Fruit fly (Drosophila melanogaster): ENCODE data around the gene CG31211.
"Not testable (repeated sequence)": the region's sequence is repeated elsewhere in the genome, so short reads cannot be mapped to it uniquely, and the experiment has no call there.

The CG31211 gene

dm6 chr3R:11945450-11946317 is 3.8 kb upstream of the CG31211 start:
- TF ChIP-seq Clk (GFP tag; optimal IDR thresholded peaks at IDR 0.05) (no peak), CG1620 (GFP tag; optimal IDR thresholded peaks at IDR 0.05) (no peak), Crg-1 (GFP tag; optimal IDR thresholded peaks at IDR 0.05) (no peak), bab1 (GFP tag; optimal IDR thresholded peaks at IDR 0.05) (no peak), CG33017 (tag; optimal IDR thresholded peaks at IDR 0.05) (no peak), ovo (GFP tag; optimal IDR thresholded peaks at IDR 0.05) (no peak), kay (GFP tag; ENCODE audit: borderline replicate concordance) (no peak), cic (GFP tag; optimal IDR thresholded peaks at IDR 0.05) (no peak), cnc (optimal IDR thresholded peaks at IDR 0.05) (no peak), CG11617 (GFP tag; optimal IDR thresholded peaks at IDR 0.05) (no peak), CG7045 (GFP tag; optimal IDR thresholded peaks at IDR 0.05) (no peak), pad (GFP tag; optimal IDR thresholded peaks at IDR 0.05) (no peak)

- TF ChIP-seq Hr96 (GFP tag; optimal IDR thresholded peaks at IDR 0.05) = no peak
- no peak for TF ChIP-seq CG12768 (GFP tag; optimal IDR thresholded peaks at IDR 0.05)
- no peak for TF ChIP-seq CG14711 (tag; optimal IDR thresholded peaks at IDR 0.05)
- no peak for TF ChIP-seq Crg-1 (GFP tag; optimal IDR thresholded peaks at IDR 0.05)
- TF ChIP-seq Mnt (GFP tag; optimal IDR thresholded peaks at IDR 0.05) = no peak
- no peak for TF ChIP-seq CG33017 (tag; optimal IDR thresholded peaks at IDR 0.05)
- TF ChIP-seq Clk (GFP tag; optimal IDR thresholded peaks at IDR 0.05) = no peak
- no peak for TF ChIP-seq toe (GFP tag; optimal IDR thresholded peaks at IDR 0.05)
- TF ChIP-seq tj (GFP tag; optimal IDR thresholded peaks at IDR 0.05) = peak; percentile 87
- TF ChIP-seq cic (GFP tag; optimal IDR thresholded peaks at IDR 0.05) = no peak
- TF ChIP-seq ovo (GFP tag; optimal IDR thresholded peaks at IDR 0.05) = peak; percentile 93
- peak; percentile 92 for TF ChIP-seq pad (GFP tag; optimal IDR thresholded peaks at IDR 0.05)
- no peak for TF ChIP-seq cnc (optimal IDR thresholded peaks at IDR 0.05)
- no peak for TF ChIP-seq CG1620 (GFP tag; optimal IDR thresholded peaks at IDR 0.05)
- TF ChIP-seq bab1 (GFP tag; optimal IDR thresholded peaks at IDR 0.05) = peak; percentile 24
Measured at dm6 chr3R:11947079-11947869, 2.2 kb upstream of the CG31211 start.

dm6 chr3R:11947959-11948358 is 1.5 kb upstream of the CG31211 start:
- TF ChIP-seq Hr96 (GFP tag; optimal IDR thresholded peaks at IDR 0.05) = no peak
- no peak for TF ChIP-seq kay (GFP tag; ENCODE audit: borderline replicate concordance)
- no peak for TF ChIP-seq Mnt (GFP tag; optimal IDR thresholded peaks at IDR 0.05)
- no peak for TF ChIP-seq cic (GFP tag; optimal IDR thresholded peaks at IDR 0.05)

dm6 chr3R:11948903-11949358 is 549 bp upstream of the CG31211 start, which contains the start of gene Cad87A:
Gene Cad87A, minus strand, starts transcription at chr3R:11949129.
- TF ChIP-seq tj (GFP tag; optimal IDR thresholded peaks at IDR 0.05) (peak; percentile 49), Mnt (GFP tag; optimal IDR thresholded peaks at IDR 0.05) (peak; percentile 41), CG7101 (tag; optimal IDR thresholded peaks at IDR 0.05) (no peak)

- not testable (repeated sequence) for TF ChIP-seq Crg-1, ovo, cic (GFP tag; optimal IDR thresholded peaks at IDR 0.05)
Measured at dm6 chr3R:11956444-11956843, 7.0 kb downstream of the CG31211 start, which contains the start of gene Hsp70Aa. Gene Hsp70Aa, minus strand, starts transcription at chr3R:11956544.

- TF ChIP-seq cnc (optimal IDR thresholded peaks at IDR 0.05) (no peak), CG11617 (GFP tag; optimal IDR thresholded peaks at IDR 0.05) (no peak), Hr96 (GFP tag; optimal IDR thresholded peaks at IDR 0.05) (no peak), Crg-1 (GFP tag; optimal IDR thresholded peaks at IDR 0.05) (no peak), toe (GFP tag; optimal IDR thresholded peaks at IDR 0.05) (no peak), CG12768 (GFP tag; optimal IDR thresholded peaks at IDR 0.05) (no peak), pad (GFP tag; optimal IDR thresholded peaks at IDR 0.05) (no peak), CG14711 (tag; optimal IDR thresholded peaks at IDR 0.05) (no peak), CG7101 (tag; optimal IDR thresholded peaks at IDR 0.05) (no peak), CG1620 (GFP tag; optimal IDR thresholded peaks at IDR 0.05) (no peak), CG5204 (GFP tag; optimal IDR thresholded peaks at IDR 0.05) (no peak), bab1 (GFP tag; optimal IDR thresholded peaks at IDR 0.05) (no peak), CG33017 (tag; optimal IDR thresholded peaks at IDR 0.05) (no peak), tj (GFP tag; optimal IDR thresholded peaks at IDR 0.05) (no peak), Mnt (GFP tag; optimal IDR thresholded peaks at IDR 0.05) (no peak)
Measured at dm6 chr3R:11957388-11957787, 7.9 kb downstream of the CG31211 start.

- TF ChIP-seq kay (GFP tag; ENCODE audit: borderline replicate concordance); cnc (optimal IDR thresholded peaks at IDR 0.05); ovo (GFP tag; optimal IDR thresholded peaks at IDR 0.05): not testable (repeated sequence)
Measured at dm6 chr3R:11958235-11958634, 8.8 kb downstream of the CG31211 start, which contains the start of gene Hsp70Ab. Gene Hsp70Ab, plus strand, starts transcription at chr3R:11958535.
